Worm (Caenorhabditis elegans) whole organism, mixed stage, embryonic: ENCODE measurements around the gene D1086.11.

Source experiments
- M03D4.4 ChIP-seq: sonication (generic microtip); optimal IDR thresholded peaks from 2 replicates; lab custom pipeline; 2017; ENCODE audit warnings: mild to moderate bottlenecking, missing genetic modification characterization, missing compliant biosample characterization
- bed-3 ChIP-seq: fragments of 200-800 bp; sonication (Bioruptor generic); optimal IDR thresholded peaks from 3 replicates; lab custom pipeline; 2018; ENCODE audit warnings: mild to moderate bottlenecking, missing genetic modification characterization, moderate library complexity, missing compliant biosample characterization
- blmp-1 ChIP-seq: fragments of 150-350 bp; optimal IDR thresholded peaks from 2 replicates; lab custom pipeline; 2014; ENCODE audit warnings: missing biosample characterization, missing genetic modification characterization
- ceh-39 ChIP-seq: fragments of 150-350 bp; optimal IDR thresholded peaks from 2 replicates; lab custom pipeline; 2014; ENCODE audit warnings: missing biosample characterization, missing genetic modification characterization
- ceh-43 ChIP-seq: fragments of 200-800 bp; sonication (Bioruptor generic); optimal IDR thresholded peaks from 2 replicates; lab custom pipeline; 2018; ENCODE audit warnings: mild to moderate bottlenecking, missing genetic modification characterization, moderate library complexity, missing compliant biosample characterization
- ceh-83 ChIP-seq: fragments of 200-800 bp; sonication (Bioruptor generic); optimal IDR thresholded peaks from 2 replicates; lab custom pipeline; 2018; ENCODE audit warnings: mild to moderate bottlenecking, missing genetic modification characterization, missing compliant biosample characterization
- ces-1 ChIP-seq: fragments of 150-350 bp; optimal IDR thresholded peaks from 2 replicates; lab custom pipeline; 2014; ENCODE audit warnings: missing biosample characterization, missing genetic modification reagents, missing genetic modification characterization
- cnd-1 ChIP-seq: fragments of 200-800 bp; sonication (Bioruptor generic); optimal IDR thresholded peaks from 2 replicates; lab custom pipeline; 2018; ENCODE audit warnings: mild to moderate bottlenecking, missing genetic modification characterization, missing compliant biosample characterization
- drap-1 ChIP-seq: fragments of 200-800 bp; sonication (Bioruptor generic); optimal IDR thresholded peaks from 3 replicates; lab custom pipeline; 2018; ENCODE audit warnings: mild to moderate bottlenecking, missing genetic modification characterization, missing compliant biosample characterization
- elt-3 ChIP-seq: fragments of 150-350 bp; optimal IDR thresholded peaks from 2 replicates; lab custom pipeline; 2014; ENCODE audit warnings: missing biosample characterization, missing genetic modification characterization
- flh-1 ChIP-seq: fragments of 200-800 bp; sonication (Bioruptor generic); optimal IDR thresholded peaks from 2 replicates; lab custom pipeline; 2018; ENCODE audit warnings: mild to moderate bottlenecking, missing genetic modification characterization, moderate library complexity, missing compliant biosample characterization
- ham-2 ChIP-seq: fragments of 200-800 bp; sonication (Bioruptor generic); optimal IDR thresholded peaks from 2 replicates; lab custom pipeline; 2018; ENCODE audit warnings: mild to moderate bottlenecking, missing genetic modification characterization, missing compliant biosample characterization
- hlh-1 ChIP-seq: fragments of 150-350 bp; optimal IDR thresholded peaks from 2 replicates; lab custom pipeline; 2014; ENCODE audit warnings: missing biosample characterization, missing genetic modification reagents, missing genetic modification characterization
- lin-13 ChIP-seq: fragments of 150-350 bp; optimal IDR thresholded peaks from 2 replicates; lab custom pipeline; 2014; ENCODE audit warnings: missing biosample characterization, missing genetic modification characterization
- lsy-2 ChIP-seq: fragments of 150-350 bp; optimal IDR thresholded peaks from 2 replicates; lab custom pipeline; 2014; ENCODE audit warnings: missing biosample characterization, missing genetic modification characterization
- mab-5 ChIP-seq: fragments of 150-350 bp; optimal IDR thresholded peaks from 2 replicates; lab custom pipeline; 2014; ENCODE audit warnings: missing biosample characterization, missing genetic modification characterization
- mls-2 ChIP-seq: sonication (generic microtip); optimal IDR thresholded peaks from 2 replicates; lab custom pipeline; 2016; ENCODE audit warnings: mild to moderate bottlenecking, missing genetic modification characterization, moderate library complexity, missing compliant biosample characterization
- nhr-2 ChIP-seq: fragments of 150-350 bp; optimal IDR thresholded peaks from 2 replicates; lab custom pipeline; 2014; ENCODE audit warnings: missing biosample characterization, missing genetic modification characterization
- nhr-237 ChIP-seq: fragments of 150-350 bp; optimal IDR thresholded peaks from 2 replicates; lab custom pipeline; 2014; ENCODE audit warnings: missing biosample characterization, missing genetic modification characterization
- pha-4 ChIP-seq: fragments of 150-350 bp; optimal IDR thresholded peaks from 2 replicates; lab custom pipeline; 2018; ENCODE audit warnings: missing biosample characterization, missing genetic modification reagents, missing genetic modification characterization
- sem-2 ChIP-seq: fragments of 200-800 bp; sonication (Bioruptor generic); optimal IDR thresholded peaks from 2 replicates; lab custom pipeline; 2018; ENCODE audit warnings: mild to moderate bottlenecking, missing genetic modification characterization, missing compliant biosample characterization
- snpc-4 ChIP-seq: fragments of 150-350 bp; optimal IDR thresholded peaks from 2 replicates; lab custom pipeline; 2014; ENCODE audit warnings: missing biosample characterization, missing genetic modification characterization
- sptf-1 ChIP-seq: sonication (generic microtip); optimal IDR thresholded peaks from 2 replicates; lab custom pipeline; 2017; ENCODE audit warnings: mild to moderate bottlenecking, missing genetic modification characterization, moderate library complexity, missing compliant biosample characterization
- tbx-8 ChIP-seq: fragments of 200-800 bp; sonication (Bioruptor generic); optimal IDR thresholded peaks from 2 replicates; lab custom pipeline; 2018; ENCODE audit warnings: mild to moderate bottlenecking, missing genetic modification characterization, moderate library complexity, missing compliant biosample characterization
- unc-120 ChIP-seq: sonication (generic microtip); optimal IDR thresholded peaks from 2 replicates; lab custom pipeline; 2017; ENCODE audit warnings: missing genetic modification characterization, missing compliant biosample characterization; ENCODE audit not compliant: poor library complexity, severe bottlenecking
- unc-39 ChIP-seq: fragments of 150-350 bp; optimal IDR thresholded peaks from 2 replicates; lab custom pipeline; 2014; ENCODE audit warnings: missing biosample characterization, missing genetic modification characterization
- unc-62 ChIP-seq: fragments of 150-350 bp; optimal IDR thresholded peaks from 2 replicates; lab custom pipeline; 2014; ENCODE audit warnings: missing biosample characterization, missing genetic modification reagents, missing genetic modification characterization
- zip-8 ChIP-seq: fragments of 150-350 bp; optimal IDR thresholded peaks from 2 replicates; lab custom pipeline; 2014; ENCODE audit warnings: missing biosample characterization, missing genetic modification characterization
- ztf-11 ChIP-seq: fragments of 150-350 bp; optimal IDR thresholded peaks from 2 replicates; lab custom pipeline; 2014; ENCODE audit warnings: missing biosample characterization, missing genetic modification characterization

D1086.11 gene

ce11 chrV:14090309-14090967 lies 16.2 kb downstream of the D1086.11 start, which contains the start of the genes D1086.5 and him-5:
D1086.5 (minus strand) TSS chrV:14090359.
him-5 (plus strand) TSS chrV:14090426.
- TF ChIP-seq elt-3 (tag; lab: Kevin White, UChicago) (no peak), lsy-2 (tag; lab: Kevin White, UChicago) (no peak), pha-4 (tag; lab: Kevin White, UChicago) (no peak), nhr-237 (tag; lab: Kevin White, UChicago) (no peak), flh-1 (no peak), ztf-11 (tag; lab: Kevin White, UChicago) (no peak), hlh-1 (tag; lab: Kevin White, UChicago) (no peak), mab-5 (tag; lab: Kevin White, UChicago) (no peak), unc-62 (GFP tag; lab: Kevin White, UChicago) (no peak), zip-8 (tag; lab: Kevin White, UChicago) (no peak), blmp-1 (no peak), mls-2 (tag; lab: Kevin White, UChicago) (no peak), nhr-2 (no peak)

ce11 chrV:14092403-14092802 lies 18.1 kb downstream of the D1086.11 start, which contains the start of gene D1086.3:
D1086.3 (plus strand) TSS chrV:14092792.
- TF ChIP-seq flh-1 (no peak), elt-3 (tag; lab: Kevin White, UChicago) (no peak), ceh-39 (tag; lab: Kevin White, UChicago) (no peak), unc-120 (tag; lab: Kevin White, UChicago) (no peak), lsy-2 (tag; lab: Kevin White, UChicago) (no peak), sptf-1 (tag; lab: Kevin White, UChicago) (no peak), unc-62 (GFP tag; lab: Kevin White, UChicago) (no peak), sem-2 (GFP tag; lab: Kevin White, UChicago) (no peak), nhr-237 (tag; lab: Kevin White, UChicago) (no peak), cnd-1 (tag; lab: Kevin White, UChicago) (no peak), drap-1 (GFP tag; lab: Kevin White, UChicago) (no peak), mab-5 (tag; lab: Kevin White, UChicago) (no peak), tbx-8 (GFP tag; lab: Kevin White, UChicago) (no peak), ham-2 (no peak)

DNA sequence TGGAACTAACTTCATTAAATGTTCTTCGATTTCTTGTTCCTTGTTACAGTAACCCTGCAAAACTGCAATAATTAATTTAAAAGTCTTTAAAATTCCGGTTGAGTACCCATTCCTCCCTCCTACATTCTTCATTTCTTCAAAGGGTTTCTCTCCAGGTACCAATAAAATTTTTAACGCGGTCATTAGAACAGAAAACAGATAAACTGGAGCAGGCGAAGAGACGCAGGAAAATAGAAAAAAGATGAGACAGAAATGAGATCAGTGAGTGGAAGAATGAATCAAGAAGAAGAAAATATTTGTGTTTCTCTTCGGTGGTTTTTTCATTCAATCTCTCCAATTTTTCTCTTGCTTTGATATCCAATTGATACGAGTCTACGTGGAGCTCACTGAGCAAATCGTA lies 19.5 kb downstream of the D1086.11 start, which contains the start of gene D1086.8:
Gene D1086.8 (plus strand): TSS at position 301 of the 400 bp plus-strand sequence.
- no peak for TF ChIP-seq unc-120 (tag; lab: Kevin White, UChicago)
- TF ChIP-seq ceh-39 (tag; lab: Kevin White, UChicago) = no peak
- no peak for TF ChIP-seq M03D4.4 (tag; lab: Kevin White, UChicago)
- no peak for TF ChIP-seq lin-13 (tag; lab: Kevin White, UChicago)
- TF ChIP-seq ces-1 (GFP tag; lab: Kevin White, UChicago) = no peak
- TF ChIP-seq ceh-83 = no peak

DNA sequence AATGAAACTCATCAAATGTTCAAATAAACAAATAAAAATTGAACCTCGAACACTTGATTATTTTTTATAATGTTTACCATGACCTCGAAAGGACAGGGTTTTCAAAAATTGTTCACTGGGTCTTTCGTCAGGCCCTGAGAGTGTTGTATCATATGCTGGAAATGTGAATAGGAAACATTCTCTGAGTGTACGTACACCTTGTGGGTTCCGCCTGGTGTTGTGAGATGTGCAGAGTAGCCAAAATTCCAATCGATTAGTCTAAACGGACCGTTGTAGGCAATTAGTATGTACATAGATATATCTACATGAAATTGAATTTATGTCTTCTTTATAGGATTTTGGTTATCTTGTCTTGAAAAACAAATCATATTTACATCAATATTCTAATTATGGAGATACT lies 20.3 kb downstream of the D1086.11 start:
- TF ChIP-seq ham-2 (no peak), ceh-43 (GFP tag; lab: Kevin White, UChicago) (no peak)
- TF ChIP-seq, all 35 proteins: peak for 0

DNA sequence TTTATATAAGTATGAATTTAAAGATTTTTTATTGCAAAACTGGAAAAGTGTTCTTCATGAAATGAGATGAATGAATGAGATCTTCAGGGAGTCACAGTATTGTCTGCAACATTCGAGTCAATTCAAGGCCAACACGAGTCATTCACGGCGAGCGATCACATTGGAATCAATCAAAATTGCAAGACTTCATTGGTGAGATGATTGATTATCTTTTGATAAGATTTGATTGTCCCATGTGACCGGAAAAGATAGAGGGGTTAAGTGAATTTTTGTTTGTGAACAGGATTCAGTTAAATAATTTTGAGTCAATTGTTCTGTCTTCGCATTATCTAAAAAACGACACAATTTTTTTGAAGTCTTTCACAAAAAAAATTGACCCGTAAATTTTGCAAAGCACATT lies 20.7 kb downstream of the D1086.11 start:
- peak; percentile 26 for TF ChIP-seq unc-62 (GFP tag; lab: Kevin White, UChicago)
- TF ChIP-seq sptf-1 (tag; lab: Kevin White, UChicago) = no peak

- TF ChIP-seq unc-39 (tag; lab: Kevin White, UChicago) (no peak), nhr-2 (no peak), unc-62 (GFP tag; lab: Kevin White, UChicago) (no peak), hlh-1 (tag; lab: Kevin White, UChicago) (no peak), mls-2 (tag; lab: Kevin White, UChicago) (no peak), unc-120 (tag; lab: Kevin White, UChicago) (no peak), ztf-11 (tag; lab: Kevin White, UChicago) (no peak), bed-3 (no peak), snpc-4 (tag; lab: Kevin White, UChicago) (no peak), ceh-43 (GFP tag; lab: Kevin White, UChicago) (no peak)
- TF ChIP-seq, all 35 proteins: peak for 0
Measured at ce11 chrV:14097358-14097757, 23.1 kb downstream of the D1086.11 start.
